Worm (Caenorhabditis elegans) whole organism, L4 larva: ENCODE results near the gene C06A12.3.
A peak's percentile ranks its signal among the peaks of the same experiment; 100 is the strongest.

Experiments used
- F44E2.7 ChIP-seq: fragments of 200-800 bp; sonication (Bioruptor generic); IDR thresholded peaks from 2 replicates; pipeline ENCODE4 v2.1.2; 2022; ENCODE audit warnings: missing genetic modification characterization, missing compliant biosample characterization
- R02D3.7 ChIP-seq: fragments of 150-350 bp; sonication (generic microtip); optimal IDR thresholded peaks from 3 replicates; lab custom pipeline; 2014; ENCODE audit warnings: missing biosample characterization, missing genetic modification characterization
- Y48G9A.11 ChIP-seq: fragments of 200-800 bp; sonication (Bioruptor generic); IDR thresholded peaks from 2 replicates; pipeline ENCODE4 v1.3.6; 2022; ENCODE audit warnings: missing genetic modification reagents, missing genetic modification characterization, missing compliant biosample characterization
- Y75B8A.6 ChIP-seq: fragments of 200-800 bp; sonication (Bioruptor generic); IDR thresholded peaks from 2 replicates; pipeline ENCODE4 v1.3.6; 2022; ENCODE audit warnings: missing genetic modification reagents, missing genetic modification characterization, missing compliant biosample characterization
- aha-1 ChIP-seq: fragments of 150-350 bp; peaks from one replicate; lab custom pipeline; 2014; ENCODE audit warnings: missing biosample characterization, missing genetic modification characterization
- arid-1 ChIP-seq: fragments of 200-800 bp; sonication (Bioruptor generic); conservative IDR thresholded peaks from 2 replicates; pipeline ENCODE4 v1.3.6; 2022; ENCODE audit warnings: missing genetic modification reagents, missing genetic modification characterization, missing compliant biosample characterization
- ceh-82 ChIP-seq: sonication (generic microtip); optimal IDR thresholded peaks from 2 replicates; lab custom pipeline; 2017; ENCODE audit warnings: missing biosample characterization, missing genetic modification characterization
- cey-2 ChIP-seq: sonication (generic microtip); optimal IDR thresholded peaks from 3 replicates; lab custom pipeline; 2017; ENCODE audit warnings: missing genetic modification characterization, mild to moderate bottlenecking, missing compliant biosample characterization, antibody characterized with exemption, borderline replicate concordance; ENCODE audit not compliant: insufficient read depth
- ctbp-1 ChIP-seq: fragments of 200-800 bp; sonication (Bioruptor generic); IDR thresholded peaks from 2 replicates; pipeline ENCODE4 v1.3.6; 2022; ENCODE audit warnings: missing genetic modification reagents, missing genetic modification characterization, missing compliant biosample characterization
- daf-16 ChIP-seq, 3 experiments: sonication (generic microtip); optimal IDR thresholded peaks; 2 replicates each; lab custom pipeline; 2016 to 2017; ENCODE audit warnings: missing genetic modification characterization in 3 of 3, missing genetic modification reagents in 3 of 3, mild to moderate bottlenecking in 2 of 3, missing compliant biosample characterization in 2 of 3, missing biosample characterization in 1 of 3, moderate library complexity in 1 of 3
- daf-19 ChIP-seq: fragments of 200-800 bp; sonication (Bioruptor generic); conservative IDR thresholded peaks from 2 replicates; pipeline ENCODE4 v1.3.6; 2022; ENCODE audit warnings: missing genetic modification characterization, missing compliant biosample characterization
- dmd-6 ChIP-seq: fragments of 200-800 bp; sonication (Bioruptor generic); IDR thresholded peaks from 2 replicates; pipeline ENCODE4 v1.3.6; 2022; ENCODE audit warnings: missing genetic modification reagents, missing genetic modification characterization, missing compliant biosample characterization
- dpl-1 ChIP-seq: fragments of 150-350 bp; optimal IDR thresholded peaks from 2 replicates; lab custom pipeline; 2014; ENCODE audit warnings: missing biosample characterization, missing genetic modification reagents, missing genetic modification characterization
- duxl-1 ChIP-seq: sonication (generic microtip); optimal IDR thresholded peaks from 2 replicates; lab custom pipeline; 2016; ENCODE audit warnings: mild to moderate bottlenecking, missing genetic modification characterization, moderate library complexity, missing compliant biosample characterization; ENCODE audit not compliant: poor library complexity
- dve-1 ChIP-seq: sonication (generic microtip); optimal IDR thresholded peaks from 2 replicates; lab custom pipeline; 2017; ENCODE audit warnings: antibody characterized with exemption, mild to moderate bottlenecking, missing genetic modification characterization, missing compliant biosample characterization; ENCODE audit not compliant: insufficient read depth
- egl-27 ChIP-seq: sonication (generic microtip); optimal IDR thresholded peaks from 3 replicates; lab custom pipeline; 2017; ENCODE audit warnings: missing biosample characterization, missing genetic modification reagents, missing genetic modification characterization
- gei-8 ChIP-seq: fragments of 200-800 bp; sonication (Bioruptor generic); optimal IDR thresholded peaks from 2 replicates; lab custom pipeline; 2018; ENCODE audit warnings: mild to moderate bottlenecking, missing genetic modification characterization, missing compliant biosample characterization
- hif-1 ChIP-seq, 2 experiments: sonication (generic microtip); optimal IDR thresholded peaks; 2 replicates each; lab custom pipeline; 2016 to 2017; ENCODE audit warnings: missing compliant biosample characterization in 2 of 2, missing genetic modification characterization in 2 of 2, missing genetic modification reagents in 2 of 2, missing genotype in 2 of 2, mild to moderate bottlenecking in 1 of 2
- hmg-1.1 ChIP-seq: fragments of 200-800 bp; sonication (Bioruptor generic); IDR thresholded peaks from 2 replicates; pipeline ENCODE4 v1.3.6; 2022; ENCODE audit warnings: missing genetic modification reagents, missing genetic modification characterization, missing compliant biosample characterization
- jun-1 ChIP-seq: fragments of 150-350 bp; optimal IDR thresholded peaks from 2 replicates; lab custom pipeline; 2014; ENCODE audit warnings: missing biosample characterization, missing genetic modification reagents, missing genetic modification characterization
- lin-13 ChIP-seq: fragments of 150-350 bp; optimal IDR thresholded peaks from 2 replicates; lab custom pipeline; 2014; ENCODE audit warnings: missing biosample characterization, missing genetic modification reagents, missing genetic modification characterization
- lin-15B ChIP-seq: fragments of 150-350 bp; sonication (generic microtip); optimal IDR thresholded peaks from 3 replicates; lab custom pipeline; 2014; ENCODE audit warnings: missing biosample characterization, missing genetic modification characterization
- lir-3 ChIP-seq: sonication (generic microtip); optimal IDR thresholded peaks from 2 replicates; lab custom pipeline; 2016; ENCODE audit warnings: mild to moderate bottlenecking, missing genetic modification characterization, missing compliant biosample characterization
- madf-9 ChIP-seq: fragments of 200-800 bp; sonication (Bioruptor generic); conservative IDR thresholded peaks from 2 replicates; pipeline ENCODE4 v1.3.6; 2022; ENCODE audit warnings: missing genetic modification reagents, missing genetic modification characterization, missing compliant biosample characterization
- mdl-1 ChIP-seq, 2 experiments: fragments of 150-350 bp in 1 of 2; sonication (generic microtip) in 1 of 2; optimal IDR thresholded peaks; 2 replicates each; lab custom pipeline; 2014 to 2017; ENCODE audit warnings: missing biosample characterization in 2 of 2, missing genetic modification characterization in 2 of 2
- mep-1 ChIP-seq: fragments of 150-350 bp; sonication (generic microtip); optimal IDR thresholded peaks from 3 replicates; lab custom pipeline; 2014; ENCODE audit warnings: missing biosample characterization, missing genetic modification characterization
- nhr-10 ChIP-seq: fragments of 150-350 bp; optimal IDR thresholded peaks from 2 replicates; lab custom pipeline; 2014; ENCODE audit warnings: missing biosample characterization, missing genetic modification characterization
- nhr-102 ChIP-seq: sonication (generic microtip); optimal IDR thresholded peaks from 2 replicates; lab custom pipeline; 2016; ENCODE audit warnings: mild to moderate bottlenecking, missing genetic modification characterization, moderate library complexity, missing compliant biosample characterization
- nhr-11 ChIP-seq: fragments of 150-350 bp; optimal IDR thresholded peaks from 2 replicates; lab custom pipeline; 2014; ENCODE audit warnings: missing biosample characterization, missing genetic modification characterization
- nhr-111 ChIP-seq: fragments of 200-800 bp; sonication (Bioruptor generic); optimal IDR thresholded peaks from 2 replicates; lab custom pipeline; 2018; ENCODE audit warnings: mild to moderate bottlenecking, missing genetic modification characterization, missing compliant biosample characterization
- nhr-41 ChIP-seq: fragments of 200-800 bp; sonication (Bioruptor generic); IDR thresholded peaks from 2 replicates; pipeline ENCODE4 v1.3.6; 2022; ENCODE audit warnings: missing genetic modification reagents, missing genetic modification characterization, missing compliant biosample characterization
- nhr-77 ChIP-seq: fragments of 150-350 bp; optimal IDR thresholded peaks from 2 replicates; lab custom pipeline; 2014; ENCODE audit warnings: missing biosample characterization, missing genetic modification characterization
- pha-4 ChIP-seq, 2 experiments: fragments of 150-350 bp in 1 of 2; fragments of 200-800 bp in 1 of 2; sonication (Bioruptor generic) in 1 of 2; IDR thresholded peaks in 1 of 2; optimal IDR thresholded peaks in 1 of 2; 2 replicates each; pipeline versions ENCODE4 v1.3.6 to Lab custom; 2014 to 2022; ENCODE audit warnings: missing genetic modification characterization in 2 of 2, missing genetic modification reagents in 2 of 2, missing biosample characterization in 1 of 2, missing compliant biosample characterization in 1 of 2
- rbr-2 ChIP-seq: sonication (generic microtip); optimal IDR thresholded peaks from 2 replicates; lab custom pipeline; 2016; ENCODE audit warnings: missing genotype, missing genetic modification characterization, missing compliant biosample characterization
- saeg-2 ChIP-seq: fragments of 200-800 bp; sonication (Bioruptor generic); IDR thresholded peaks from 2 replicates; pipeline ENCODE4 v1.3.6; 2022; ENCODE audit warnings: missing genetic modification reagents, missing genetic modification characterization, missing compliant biosample characterization
- sdz-12 ChIP-seq: fragments of 200-800 bp; sonication (Bioruptor generic); optimal IDR thresholded peaks from 2 replicates; lab custom pipeline; 2018; ENCODE audit warnings: mild to moderate bottlenecking, missing genetic modification characterization, missing compliant biosample characterization
- set-16 ChIP-seq: fragments of 200-800 bp; sonication (Bioruptor generic); IDR thresholded peaks from 2 replicates; pipeline ENCODE4 v1.3.6; 2022; ENCODE audit warnings: missing genetic modification reagents, missing genetic modification characterization, missing compliant biosample characterization
- tag-97 ChIP-seq: fragments of 200-800 bp; sonication (Bioruptor generic); IDR thresholded peaks from 2 replicates; pipeline ENCODE4 v1.3.6; 2022; ENCODE audit warnings: missing genetic modification characterization, missing compliant biosample characterization
- unc-62 ChIP-seq, 3 experiments: fragments of 150-350 bp in 1 of 3; sonication (generic microtip); optimal IDR thresholded peaks in 2 of 3; peaks in 1 of 3; 1 replicate in 1 of 3; 2 replicates in 2 of 3; lab custom pipeline; 2014 to 2017; ENCODE audit warnings: missing biosample characterization in 3 of 3, missing genetic modification characterization in 3 of 3, missing genetic modification reagents in 3 of 3, missing genotype in 1 of 3
- zag-1 ChIP-seq: fragments of 150-350 bp; optimal IDR thresholded peaks from 2 replicates; lab custom pipeline; 2014; ENCODE audit warnings: missing biosample characterization, missing genetic modification characterization
- ztf-11 ChIP-seq: fragments of 150-350 bp; optimal IDR thresholded peaks from 2 replicates; lab custom pipeline; 2014; ENCODE audit warnings: missing biosample characterization, missing genetic modification characterization
- ztf-7 ChIP-seq: fragments of 150-350 bp; optimal IDR thresholded peaks from 2 replicates; lab custom pipeline; 2014; ENCODE audit warnings: missing biosample characterization, missing genetic modification characterization

C06A12.3 gene

ce11 chrIV:17450443-17450842, 22.9 kb downstream of the C06A12.3 start, which contains the start of gene F11E6.8:
Gene F11E6.8 (minus strand): TSS chrIV:17450543.
- no peak for TF ChIP-seq madf-9 (GFP tag; lab: Robert Waterston, UW)
- TF ChIP-seq arid-1 (GFP tag; lab: Robert Waterston, UW), result no peak
- TF ChIP-seq sdz-12 (GFP tag; lab: Kevin White, UChicago), result no peak
- TF ChIP-seq duxl-1 (tag; lab: Kevin White, UChicago), result no peak
- no peak for TF ChIP-seq ceh-82 (tag; lab: Kevin White, UChicago)
- TF ChIP-seq egl-27 (tag; lab: Kevin White, UChicago), result no peak
- TF ChIP-seq nhr-10 (tag; lab: Kevin White, UChicago), result no peak
- TF ChIP-seq nhr-102 (tag; lab: Kevin White, UChicago), result no peak
- TF ChIP-seq mep-1 (tag; lab: Kevin White, UChicago), result no peak
- TF ChIP-seq zag-1 (tag; lab: Kevin White, UChicago), result no peak
- no peak for TF ChIP-seq tag-97 (GFP tag; lab: Robert Waterston, UW)
- no peak for TF ChIP-seq jun-1
- no peak for TF ChIP-seq nhr-41 (GFP tag; lab: Robert Waterston, UW)
- TF ChIP-seq F44E2.7 (GFP tag; lab: Robert Waterston, UW), result no peak
- TF ChIP-seq hmg-1.1 (GFP tag; lab: Robert Waterston, UW), result no peak
- no peak for TF ChIP-seq saeg-2 (GFP tag; lab: Robert Waterston, UW)
- TF ChIP-seq dmd-6 (GFP tag; lab: Robert Waterston, UW), result no peak

ce11 chrIV:17453200-17453599, 25.7 kb downstream of the C06A12.3 start:
- TF ChIP-seq duxl-1 (tag; lab: Kevin White, UChicago), result no peak
- TF ChIP-seq zag-1 (tag; lab: Kevin White, UChicago), result no peak
- no peak for TF ChIP-seq nhr-10 (tag; lab: Kevin White, UChicago)
- no peak for TF ChIP-seq Y48G9A.11 (GFP tag; lab: Robert Waterston, UW)
- TF ChIP-seq R02D3.7 (tag; lab: Kevin White, UChicago), result no peak
- TF ChIP-seq aha-1 (tag; lab: Kevin White, UChicago), result peak; percentile 92
- TF ChIP-seq lin-15B (tag; lab: Kevin White, UChicago), result no peak

ce11 chrIV:17453996-17454395, 26.5 kb downstream of the C06A12.3 start:
- no peak for TF ChIP-seq aha-1 (tag; lab: Kevin White, UChicago)
- peak in 1 of 2 experiments; percentile 94 for TF ChIP-seq unc-62 (GFP tag; optimal IDR thresholded peaks at IDR 0.05 in 1 of 2; lab: Kevin White, UChicago)
- TF ChIP-seq unc-62 (tag; optimal IDR thresholded peaks at IDR 0.05; lab: Kevin White, UChicago), result no peak
- no peak for TF ChIP-seq lir-3
- TF ChIP-seq daf-19 (GFP tag; lab: Robert Waterston, UW), result no peak

- no peak for TF ChIP-seq lir-3
- no peak for TF ChIP-seq nhr-102 (tag; lab: Kevin White, UChicago)
- TF ChIP-seq ztf-11 (tag; lab: Kevin White, UChicago), result no peak
- no peak for TF ChIP-seq daf-16 (GFP tag; optimal IDR thresholded peaks at IDR 0.05; lab: Kevin White, UChicago)
- peak; percentile 51 for TF ChIP-seq daf-16 (tag; optimal IDR thresholded peaks at IDR 0.05; lab: Kevin White, UChicago)
- TF ChIP-seq pha-4 (GFP tag; IDR thresholded peaks at IDR 0.05; lab: Robert Waterston, UW), result no peak
- peak; percentile 47 for TF ChIP-seq pha-4 (tag; optimal IDR thresholded peaks at IDR 0.05; lab: Kevin White, UChicago)
- no peak for TF ChIP-seq jun-1
- TF ChIP-seq gei-8 (GFP tag; lab: Kevin White, UChicago), result no peak
- no peak for TF ChIP-seq nhr-77 (tag; lab: Kevin White, UChicago)
- TF ChIP-seq ctbp-1 (GFP tag; lab: Robert Waterston, UW), result no peak
- no peak for TF ChIP-seq Y75B8A.6
- TF ChIP-seq dmd-6 (GFP tag; lab: Robert Waterston, UW), result peak; percentile 22; the same call in 1 of the 2 replicates
- peak; percentile 45 for TF ChIP-seq dve-1 (tag; lab: Kevin White, UChicago)
- peak; percentile 84 for TF ChIP-seq dpl-1 (GFP tag; lab: Kevin White, UChicago)
- no peak for TF ChIP-seq mdl-1 (tag; optimal IDR thresholded peaks at IDR 0.05; lab: Kevin White, UChicago)
- no peak for TF ChIP-seq R02D3.7 (tag; lab: Kevin White, UChicago)
- TF ChIP-seq ztf-7, result no peak
- no peak for TF ChIP-seq rbr-2 (tag; lab: Kevin White, UChicago)
- TF ChIP-seq nhr-11 (tag; lab: Kevin White, UChicago), result no peak
- TF ChIP-seq hif-1 (tag; optimal IDR thresholded peaks at IDR 0.05; lab: Kevin White, UChicago), result no peak
- TF ChIP-seq set-16, result no peak
- TF ChIP-seq nhr-111 (GFP tag; lab: Kevin White, UChicago), result no peak
- no peak for TF ChIP-seq lin-13
- no peak for TF ChIP-seq cey-2 (tag; lab: Kevin White, UChicago)
- no peak for TF ChIP-seq nhr-41 (GFP tag; lab: Robert Waterston, UW)
These were observed 33.7 kb downstream of the C06A12.3 start, which contains the start of gene rif-1.1 for ce11 chrIV:17461222-17461707. Gene rif-1.1 (minus strand): TSS chrIV:17461272.
